Fruit fly (Drosophila melanogaster) whole organism, pupa: ENCODE results near the gene CG9213.
A peak's percentile ranks its signal among the peaks of the same experiment; 100 is the strongest.

Experiments
- CG10348 ChIP-seq: fragments of 200-800 bp; sonication (Bioruptor generic); IDR thresholded peaks from 2 replicates; pipeline ENCODE4 v1.3.6; 2022; ENCODE audit warnings: missing biosample characterization, missing genetic modification characterization
- CG13204 ChIP-seq: fragments of 200-800 bp; sonication (Bioruptor generic); optimal IDR thresholded peaks from 2 replicates; lab custom pipeline; 2018; ENCODE audit warnings: missing biosample characterization, mild to moderate bottlenecking, missing genetic modification characterization, moderate library complexity
- CG14655 ChIP-seq: fragments of 200-800 bp; sonication (Bioruptor generic); optimal IDR thresholded peaks from 3 replicates; lab custom pipeline; 2017; ENCODE audit warnings: mild to moderate bottlenecking, missing biosample characterization, missing genetic modification reagents, missing genetic modification characterization
- CG15710 ChIP-seq: fragments of 200-800 bp; sonication (Bioruptor generic); optimal IDR thresholded peaks from 2 replicates; lab custom pipeline; 2018; ENCODE audit warnings: missing biosample characterization, mild to moderate bottlenecking, missing genetic modification characterization, moderate library complexity
- CG34367 ChIP-seq: fragments of 200-800 bp; sonication (Bioruptor generic); optimal IDR thresholded peaks from 2 replicates; lab custom pipeline; 2018; ENCODE audit warnings: missing biosample characterization, mild to moderate bottlenecking, missing genetic modification characterization
- CG4496 ChIP-seq: fragments of 200-800 bp; sonication (Bioruptor generic); IDR thresholded peaks from 3 replicates; pipeline ENCODE4 v1.3.6; 2022; ENCODE audit warnings: missing biosample characterization, missing genetic modification characterization
- CG8159 ChIP-seq: fragments of 200-800 bp; sonication (Bioruptor generic); optimal IDR thresholded peaks from 3 replicates; lab custom pipeline; 2018; ENCODE audit warnings: missing biosample characterization, mild to moderate bottlenecking, missing genetic modification characterization, moderate library complexity
- CG8301 ChIP-seq: fragments of 200-800 bp; sonication (Bioruptor generic); optimal IDR thresholded peaks from 2 replicates; lab custom pipeline; 2018; ENCODE audit warnings: missing biosample characterization, mild to moderate bottlenecking, missing genetic modification characterization
- CG9948 ChIP-seq: fragments of 200-800 bp; sonication (Bioruptor generic); optimal IDR thresholded peaks from 2 replicates; lab custom pipeline; 2018; ENCODE audit warnings: missing biosample characterization, mild to moderate bottlenecking, missing genetic modification characterization, moderate library complexity
- Ets98B ChIP-seq: fragments of 200-800 bp; sonication (Bioruptor generic); IDR thresholded peaks from 2 replicates; pipeline ENCODE4 v1.3.6; 2022; ENCODE audit warnings: missing biosample characterization, missing genetic modification characterization
- Pif1A ChIP-seq: fragments of 200-800 bp; sonication (Bioruptor generic); optimal IDR thresholded peaks from 3 replicates; lab custom pipeline; 2016; ENCODE audit warnings: missing biosample characterization, missing genetic modification characterization
- rn ChIP-seq: fragments of 200-800 bp; sonication (Bioruptor generic); IDR thresholded peaks from 2 replicates; pipeline ENCODE4 v1.3.6; 2022; ENCODE audit warnings: missing biosample characterization, missing genetic modification characterization

dm6 chrX:15522426-15523153, 51.7 kb downstream of the CG9213 start:
- TF ChIP-seq CG8159: peak; percentile 40
- TF ChIP-seq rn: no peak
- no peak for TF ChIP-seq CG10348
- no peak for TF ChIP-seq CG14655
- no peak for TF ChIP-seq CG9948
- TF ChIP-seq CG4496: no peak
- TF ChIP-seq Ets98B: no peak
- no peak for TF ChIP-seq CG13204
- no peak for TF ChIP-seq CG15710 (tag; lab: Kevin White, UChicago)
- TF ChIP-seq CG34367 (tag; lab: Kevin White, UChicago): no peak
- TF ChIP-seq Pif1A (GFP tag; lab: Kevin White, UChicago): no peak
- TF ChIP-seq CG8301 (tag; lab: Kevin White, UChicago): no peak
